Worm (Caenorhabditis elegans) whole organism, L2 larva: ENCODE data around the gene lsm-8.
"Not testable (repeated sequence)": the region's sequence is repeated elsewhere in the genome, so short reads cannot be mapped to it uniquely, and the experiment has no call there.

Experiments used
- F13H6.1 ChIP-seq: sonication (generic microtip); optimal IDR thresholded peaks from 2 replicates; lab custom pipeline; 2016; ENCODE audit warnings: missing genetic modification characterization, missing compliant biosample characterization
- R02D3.7 ChIP-seq: fragments of 150-350 bp; optimal IDR thresholded peaks from 2 replicates; lab custom pipeline; 2014; ENCODE audit warnings: missing biosample characterization, missing genetic modification characterization
- Y55F3AM.14 ChIP-seq: fragments of 200-800 bp; sonication (Bioruptor generic); optimal IDR thresholded peaks from 2 replicates; lab custom pipeline; 2018; ENCODE audit warnings: mild to moderate bottlenecking, missing genetic modification characterization, missing compliant biosample characterization
- alr-1 ChIP-seq: fragments of 150-350 bp; optimal IDR thresholded peaks from 2 replicates; lab custom pipeline; 2014; ENCODE audit warnings: missing biosample characterization, missing genetic modification characterization
- blmp-1 ChIP-seq: sonication (generic microtip); optimal IDR thresholded peaks from 2 replicates; lab custom pipeline; 2017; ENCODE audit warnings: missing genetic modification characterization, mild to moderate bottlenecking, missing compliant biosample characterization, antibody characterized with exemption, moderate library complexity; ENCODE audit not compliant: insufficient read depth
- ceh-82 ChIP-seq: fragments of 150-350 bp; optimal IDR thresholded peaks from 2 replicates; lab custom pipeline; 2014; ENCODE audit warnings: missing biosample characterization, missing genetic modification characterization
- crh-2 ChIP-seq: sonication (generic microtip); optimal IDR thresholded peaks from 2 replicates; lab custom pipeline; 2017; ENCODE audit warnings: missing biosample characterization, missing genetic modification characterization
- dmd-4 ChIP-seq: sonication (generic microtip); optimal IDR thresholded peaks from 2 replicates; lab custom pipeline; 2017; ENCODE audit warnings: missing biosample characterization, missing genetic modification characterization
- elt-3 ChIP-seq: sonication (generic microtip); optimal IDR thresholded peaks from 2 replicates; lab custom pipeline; 2017; ENCODE audit warnings: missing biosample characterization, missing genetic modification characterization
- fos-1 ChIP-seq: fragments of 150-350 bp; optimal IDR thresholded peaks from 2 replicates; lab custom pipeline; 2014; ENCODE audit warnings: missing biosample characterization, missing genetic modification characterization
- gmeb-1 ChIP-seq: fragments of 150-350 bp; optimal IDR thresholded peaks from 2 replicates; lab custom pipeline; 2014; ENCODE audit warnings: missing biosample characterization, missing genetic modification characterization
- lin-13 ChIP-seq: fragments of 150-350 bp; optimal IDR thresholded peaks from 2 replicates; lab custom pipeline; 2014; ENCODE audit warnings: missing biosample characterization, missing genetic modification reagents, missing genetic modification characterization
- lsy-2 ChIP-seq, 2 experiments: fragments of 150-350 bp in 1 of 2; sonication (generic microtip) in 1 of 2; optimal IDR thresholded peaks; 2 replicates each; lab custom pipeline; 2014 to 2017; ENCODE audit warnings: missing biosample characterization in 2 of 2, missing genetic modification characterization in 2 of 2
- mdl-1 ChIP-seq, 2 experiments: fragments of 150-350 bp in 1 of 2; sonication (generic microtip) in 1 of 2; optimal IDR thresholded peaks; 2 replicates each; lab custom pipeline; 2017; ENCODE audit warnings: missing biosample characterization in 2 of 2, missing genetic modification characterization in 2 of 2
- nhr-11 ChIP-seq: fragments of 150-350 bp; optimal IDR thresholded peaks from 2 replicates; lab custom pipeline; 2014; ENCODE audit warnings: missing biosample characterization, missing genetic modification characterization
- nhr-129 ChIP-seq: fragments of 150-350 bp; optimal IDR thresholded peaks from 2 replicates; lab custom pipeline; 2014; ENCODE audit warnings: missing biosample characterization, missing genetic modification characterization
- nhr-21 ChIP-seq: fragments of 150-350 bp; optimal IDR thresholded peaks from 2 replicates; lab custom pipeline; 2014; ENCODE audit warnings: missing biosample characterization, missing genetic modification characterization
- nhr-237 ChIP-seq: fragments of 150-350 bp; optimal IDR thresholded peaks from 2 replicates; lab custom pipeline; 2014; ENCODE audit warnings: missing biosample characterization, missing genetic modification characterization
- nhr-6 ChIP-seq: fragments of 150-350 bp; optimal IDR thresholded peaks from 2 replicates; lab custom pipeline; 2014; ENCODE audit warnings: missing biosample characterization, missing genetic modification characterization
- peb-1 ChIP-seq: fragments of 150-350 bp; optimal IDR thresholded peaks from 2 replicates; lab custom pipeline; 2014; ENCODE audit warnings: missing biosample characterization, missing genetic modification characterization
- skn-1 ChIP-seq: sonication (generic microtip); optimal IDR thresholded peaks from 2 replicates; lab custom pipeline; 2017; ENCODE audit warnings: missing biosample characterization, missing genetic modification characterization
- sma-9 ChIP-seq, 2 experiments: fragments of 150-350 bp in 1 of 2; sonication (generic microtip) in 1 of 2; optimal IDR thresholded peaks; 2 replicates each; lab custom pipeline; 2014 to 2016; ENCODE audit warnings: missing genetic modification characterization in 2 of 2, mild to moderate bottlenecking in 1 of 2, missing biosample characterization in 1 of 2, missing compliant biosample characterization in 1 of 2, missing genetic modification reagents in 1 of 2, moderate library complexity in 1 of 2
- snpc-4 ChIP-seq: fragments of 150-350 bp; optimal IDR thresholded peaks from 2 replicates; lab custom pipeline; 2014; ENCODE audit warnings: missing biosample characterization, missing genetic modification characterization
- unc-39 ChIP-seq: fragments of 150-350 bp; optimal IDR thresholded peaks from 2 replicates; lab custom pipeline; 2014; ENCODE audit warnings: missing biosample characterization, missing genetic modification characterization
- ztf-1 ChIP-seq: fragments of 200-800 bp; sonication (Bioruptor generic); conservative IDR thresholded peaks from 2 replicates; pipeline ENCODE4 v1.3.6; 2022; ENCODE audit warnings: missing genetic modification characterization, missing compliant biosample characterization
- ztf-11 ChIP-seq: sonication (generic microtip); optimal IDR thresholded peaks from 2 replicates; lab custom pipeline; 2017; ENCODE audit warnings: missing biosample characterization, missing genetic modification characterization
- ztf-4 ChIP-seq: fragments of 150-350 bp; optimal IDR thresholded peaks from 2 replicates; lab custom pipeline; 2014; ENCODE audit warnings: missing biosample characterization, missing genetic modification characterization

lsm-8 gene

DNA sequence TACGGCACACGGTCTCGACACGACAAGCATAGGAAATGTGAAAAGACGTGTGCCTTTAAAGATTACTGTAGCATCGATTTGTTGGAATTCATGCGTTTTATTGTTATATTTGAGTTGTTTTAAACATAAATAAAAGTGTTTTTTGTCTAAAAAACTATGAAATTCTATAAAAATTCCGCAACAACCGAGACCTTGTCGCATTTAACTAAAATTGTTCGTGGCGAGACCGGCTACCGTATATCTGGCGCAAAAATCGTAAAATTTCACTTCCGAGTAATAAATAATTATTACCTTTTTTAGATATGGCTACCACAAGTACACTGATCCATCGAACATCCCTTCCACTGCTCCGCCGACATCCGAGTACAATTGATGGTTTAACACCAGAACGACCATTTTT, 11.0 kb downstream of the lsm-8 start, which contains the start of gene ipla-6:
ipla-6 (plus strand) TSS at position 301 of the 400 bp plus-strand sequence.
- TF ChIP-seq nhr-129 (no peak), peb-1 (tag; lab: Kevin White, UChicago) (no peak), R02D3.7 (tag; lab: Kevin White, UChicago) (no peak), ztf-4 (no peak)

DNA sequence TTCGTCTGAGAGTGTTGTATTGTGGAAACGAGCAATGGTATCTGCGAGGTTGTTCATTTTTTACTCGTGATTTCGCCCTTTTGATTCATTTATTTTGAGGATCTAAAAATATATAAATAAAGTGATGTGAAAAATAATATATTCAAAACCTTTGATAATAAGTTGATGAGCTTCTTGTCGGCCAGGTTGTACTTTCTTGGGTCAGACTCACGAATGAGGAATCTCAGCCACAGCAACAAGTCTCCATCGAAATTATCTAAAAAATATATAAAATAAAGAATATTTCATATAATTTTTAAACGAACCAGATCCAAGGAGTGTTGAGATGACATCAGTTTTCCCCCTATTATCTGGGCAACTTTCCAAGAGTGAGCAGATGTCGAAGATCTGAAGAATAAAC, 16.1 kb downstream of the lsm-8 start, which contains the start of gene Y73B6BL.288:
Y73B6BL.288 (minus strand) TSS at position 101 of the 400 bp plus-strand sequence.
- TF ChIP-seq ceh-82 (tag; lab: Kevin White, UChicago), result no peak
- no peak for TF ChIP-seq dmd-4
- no peak for TF ChIP-seq ztf-4
- TF ChIP-seq crh-2 (tag; lab: Kevin White, UChicago), result no peak
- TF ChIP-seq lin-13 (GFP tag; lab: Kevin White, UChicago), result no peak

DNA sequence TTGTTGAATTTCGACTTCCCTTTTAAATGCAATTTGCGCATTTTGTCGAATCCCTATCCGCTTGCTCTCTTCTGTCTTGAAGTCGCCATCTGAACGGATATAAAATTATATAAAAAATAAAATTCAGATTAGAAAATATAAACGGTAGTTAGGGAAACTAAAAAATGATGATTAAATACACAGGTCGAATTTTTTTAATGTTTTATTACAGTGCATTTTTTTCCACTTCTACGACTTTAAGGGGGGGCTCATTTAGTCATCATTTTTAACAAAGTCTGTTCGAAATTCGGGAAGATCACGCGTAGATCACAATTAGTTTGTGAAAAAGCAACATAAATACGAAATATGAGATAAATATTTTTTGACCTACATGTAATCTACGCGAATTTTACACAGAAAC, 16.6 kb downstream of the lsm-8 start, which contains the start of gene Y73B6BL.14:
Y73B6BL.14 (minus strand) TSS at position 101 of the 400 bp plus-strand sequence.
- no peak for TF ChIP-seq blmp-1 (tag; lab: Kevin White, UChicago)
- TF ChIP-seq, all 48 proteins: peak for 0

DNA sequence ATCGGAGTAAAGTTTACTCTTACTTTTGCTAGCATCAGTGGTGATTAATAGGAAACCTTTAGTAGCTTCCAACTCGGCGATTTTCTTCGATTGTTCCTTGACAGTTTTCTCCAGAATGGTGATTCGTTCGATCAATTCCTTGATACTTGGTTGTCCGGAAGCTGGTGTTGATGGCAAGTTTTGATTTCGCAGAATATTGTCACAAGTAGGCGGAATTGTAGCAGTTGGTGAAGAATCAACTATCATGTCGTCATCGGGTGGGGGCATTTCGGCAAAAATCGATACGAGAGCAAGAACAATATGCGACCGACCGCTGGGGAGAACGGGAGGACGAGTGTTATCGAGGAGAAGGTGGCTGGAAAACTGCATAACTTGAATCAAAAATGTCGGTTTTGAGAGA, 20.9 kb downstream of the lsm-8 start, which contains the start of gene Y73B6BL.289:
Y73B6BL.289 (plus strand) TSS at position 301 of the 400 bp plus-strand sequence.
- not testable (repeated sequence) for TF ChIP-seq lsy-2 (tag; optimal IDR thresholded peaks at IDR 0.05; lab: Kevin White, UChicago); mdl-1 (tag; optimal IDR thresholded peaks at IDR 0.05; lab: Kevin White, UChicago); nhr-6 (tag; lab: Kevin White, UChicago)

DNA sequence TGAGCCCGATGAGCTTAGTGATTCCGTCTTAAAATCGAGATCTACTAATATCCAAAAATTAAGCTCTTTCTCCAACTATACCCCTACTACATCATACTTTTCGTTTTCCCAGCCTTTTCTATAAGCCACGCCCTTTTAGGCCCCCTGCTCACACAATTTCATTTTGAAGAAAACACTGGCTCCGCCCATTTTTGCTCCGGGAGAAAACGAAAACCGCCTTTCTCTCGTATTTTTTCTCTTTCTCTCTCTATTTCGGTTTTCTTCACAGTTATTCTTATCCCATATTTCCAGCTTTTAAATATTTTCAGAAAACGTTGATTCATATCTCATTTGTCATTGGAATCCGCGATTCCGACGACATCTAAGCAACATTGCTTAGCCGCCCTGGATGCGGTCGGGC, 35.3 kb downstream of the lsm-8 start, which contains the start of gene Y73B6BL.47:
Y73B6BL.47 (plus strand) TSS at position 301 of the 400 bp plus-strand sequence.
- TF ChIP-seq sma-9 (GFP tag; optimal IDR thresholded peaks at IDR 0.05; lab: Kevin White, UChicago), result no peak
- no peak for TF ChIP-seq sma-9 (tag; optimal IDR thresholded peaks at IDR 0.05; lab: Kevin White, UChicago)
- TF ChIP-seq R02D3.7 (tag; lab: Kevin White, UChicago), result no peak
- no peak for TF ChIP-seq fos-1
- no peak for TF ChIP-seq lsy-2 (tag; optimal IDR thresholded peaks at IDR 0.05; lab: Kevin White, UChicago)
- no peak for TF ChIP-seq peb-1 (tag; lab: Kevin White, UChicago)
- TF ChIP-seq Y55F3AM.14 (GFP tag; lab: Kevin White, UChicago), result no peak
- TF ChIP-seq snpc-4 (tag; lab: Kevin White, UChicago), result no peak
- no peak for TF ChIP-seq elt-3 (tag; lab: Kevin White, UChicago)
- no peak for TF ChIP-seq ztf-11
- no peak for TF ChIP-seq ztf-1 (GFP tag; lab: Robert Waterston, UW)

DNA sequence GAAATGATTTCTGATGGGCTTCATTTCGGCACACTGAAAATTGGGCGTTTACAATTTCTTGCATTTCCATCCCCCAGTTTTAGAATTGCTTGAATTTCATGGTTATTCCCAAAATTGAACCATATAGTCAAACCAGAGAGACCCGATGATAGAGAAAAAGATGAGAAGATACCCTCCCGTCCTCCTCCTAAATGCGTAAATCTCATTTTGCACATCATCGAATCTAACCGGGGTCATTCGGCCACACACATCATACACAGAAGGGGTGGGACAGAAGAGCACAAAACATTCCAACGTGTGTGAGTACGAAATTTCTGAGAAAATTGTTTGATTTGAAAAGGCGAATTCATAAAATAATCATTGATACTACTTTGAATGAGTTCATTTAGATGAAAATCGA, 37.3 kb downstream of the lsm-8 start:
- TF ChIP-seq nhr-21 (tag; lab: Kevin White, UChicago) (no peak), R02D3.7 (tag; lab: Kevin White, UChicago) (no peak), crh-2 (tag; lab: Kevin White, UChicago) (no peak), blmp-1 (tag; lab: Kevin White, UChicago) (no peak), nhr-237 (tag; lab: Kevin White, UChicago) (no peak), F13H6.1 (tag; lab: Kevin White, UChicago) (no peak), mdl-1 (tag; optimal IDR thresholded peaks at IDR 0.05; lab: Kevin White, UChicago) (no peak), lsy-2 (tag; optimal IDR thresholded peaks at IDR 0.05; lab: Kevin White, UChicago) (no peak), alr-1 (tag; lab: Kevin White, UChicago) (no peak), gmeb-1 (tag; lab: Kevin White, UChicago) (no peak), skn-1 (no peak), dmd-4 (no peak), unc-39 (tag; lab: Kevin White, UChicago) (no peak), nhr-11 (tag; lab: Kevin White, UChicago) (no peak), ztf-4 (no peak)

DNA sequence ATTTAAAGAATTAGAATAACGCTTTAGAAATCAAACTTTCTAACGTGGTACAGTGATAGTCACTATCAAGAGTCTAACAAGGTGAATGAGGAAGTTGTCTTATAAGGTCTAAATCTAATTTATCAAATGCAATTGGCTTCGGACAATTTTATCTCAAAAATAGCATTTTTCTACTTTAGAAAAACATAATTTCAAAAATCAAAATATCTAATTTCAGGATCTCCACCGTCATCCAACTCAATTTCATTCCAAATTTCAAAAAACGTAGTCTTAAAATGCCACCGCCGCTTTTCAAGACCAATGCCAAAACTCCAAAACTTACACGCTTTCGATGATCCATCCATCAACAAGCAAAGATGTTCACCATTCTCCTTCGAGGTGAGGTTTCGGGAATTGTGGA, 38.7 kb downstream of the lsm-8 start, which contains the start of gene Y73B6BL.270:
Y73B6BL.270 (plus strand) TSS at position 301 of the 400 bp plus-strand sequence.
- no peak for TF ChIP-seq fos-1
- no peak for TF ChIP-seq nhr-129
